Worm (Caenorhabditis elegans): ENCODE data around the gene nlp-7.

ce11 chrX:8640654-8641053 lies 47.7 kb downstream of the nlp-7 start:
- TF ChIP-seq skn-1 (tag; optimal IDR thresholded peaks at IDR 0.05) (no peak), mdl-1 (tag; optimal IDR thresholded peaks at IDR 0.05) (no peak), pha-4 (tag; optimal IDR thresholded peaks at IDR 0.05) (no peak), eor-1 (tag; optimal IDR thresholded peaks at IDR 0.05) (no peak), nhr-77 (tag; optimal IDR thresholded peaks at IDR 0.05) (no peak), egl-27 (tag; optimal IDR thresholded peaks at IDR 0.05) (no peak), jun-1 (tag; optimal IDR thresholded peaks at IDR 0.05) (no peak), nfya-1 (tag; optimal IDR thresholded peaks at IDR 0.05; ENCODE audit: insufficient read depth) (no peak), elt-1 (tag; optimal IDR thresholded peaks at IDR 0.05) (no peak), R02D3.7 (tag; optimal IDR thresholded peaks at IDR 0.05) (no peak), nhr-28 (tag; optimal IDR thresholded peaks at IDR 0.05) (no peak), fkh-10 (GFP tag; optimal IDR thresholded peaks at IDR 0.05) (no peak), zag-1 (tag; optimal IDR thresholded peaks at IDR 0.05) (no peak), ztf-4 (tag; optimal IDR thresholded peaks at IDR 0.05) (no peak)
